Fruit fly (Drosophila melanogaster): Measurements from ENCODE around the gene Mulk.

Mulk gene

DNA sequence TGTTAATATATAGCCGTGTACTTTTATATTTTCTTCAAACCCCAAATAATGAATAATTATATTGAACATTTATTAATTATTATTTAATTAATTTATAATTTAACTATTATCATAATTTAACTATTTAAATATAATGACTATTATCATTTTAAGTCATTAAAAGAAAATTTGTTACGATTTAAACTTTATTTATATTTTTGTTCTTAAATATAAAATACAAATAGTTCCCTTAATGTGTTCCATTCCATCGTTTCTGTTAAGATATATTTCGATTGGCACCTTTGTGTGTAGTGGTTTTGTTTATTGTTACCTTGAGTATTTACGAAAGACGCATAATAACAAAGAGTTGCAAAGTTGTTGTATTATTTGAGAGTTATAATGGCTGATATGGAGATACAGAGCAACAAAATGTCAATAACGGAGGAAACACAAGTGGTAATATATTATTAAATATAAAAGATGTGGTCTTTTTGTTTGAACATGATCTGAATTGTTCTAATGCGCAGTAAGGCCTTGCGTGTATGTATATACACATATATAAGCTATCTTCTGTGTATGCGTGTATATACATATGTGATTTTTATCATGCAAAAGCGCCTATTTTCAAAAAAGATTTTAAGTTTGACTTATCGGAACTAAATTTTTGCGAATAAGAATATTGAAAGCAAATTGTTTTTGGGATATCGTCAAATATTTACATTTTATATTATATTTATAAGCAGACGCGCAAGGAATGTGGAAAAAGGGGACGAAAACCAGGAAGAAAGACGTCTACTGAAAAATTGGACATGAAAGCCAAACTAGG lies 5.8 kb upstream of the Mulk start, which contains the start of gene REPTOR-BP:
REPTOR-BP (plus strand) TSS at position 296 of the 805 bp plus-strand sequence.
- TF ChIP-seq Myc (optimal IDR thresholded peaks at IDR 0.05) (no peak), ttk (optimal IDR thresholded peaks at IDR 0.05) (no peak)

DNA sequence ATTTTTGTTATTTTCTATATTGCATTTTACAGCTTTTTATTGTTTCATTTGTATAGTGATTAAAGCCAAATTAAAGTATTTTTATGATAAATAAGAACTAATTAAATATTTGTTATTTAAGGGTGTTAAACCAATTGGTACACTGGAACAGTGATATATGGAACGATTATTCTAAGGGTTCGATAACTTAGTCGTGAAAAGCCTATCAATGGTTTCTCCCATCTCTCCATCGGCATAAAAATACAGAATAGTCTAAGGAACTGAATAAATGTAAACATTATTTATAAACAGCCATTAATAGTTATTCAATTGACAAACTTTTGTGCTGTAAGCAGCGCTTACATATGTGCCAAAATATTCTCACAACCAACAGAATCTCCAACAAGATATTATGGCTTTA lies 4.7 kb upstream of the Mulk start, which contains the start of gene Mob3:
Mob3 (plus strand) TSS at position 208 of the 400 bp plus-strand sequence.
- TF ChIP-seq psq (optimal IDR thresholded peaks at IDR 0.05) (no peak), insv (optimal IDR thresholded peaks at IDR 0.05) (no peak), Sin3A (optimal IDR thresholded peaks at IDR 0.05) (no peak), ttk (optimal IDR thresholded peaks at IDR 0.05) (no peak), h (optimal IDR thresholded peaks at IDR 0.05) (no peak), Myc (optimal IDR thresholded peaks at IDR 0.05) (no peak)

DNA sequence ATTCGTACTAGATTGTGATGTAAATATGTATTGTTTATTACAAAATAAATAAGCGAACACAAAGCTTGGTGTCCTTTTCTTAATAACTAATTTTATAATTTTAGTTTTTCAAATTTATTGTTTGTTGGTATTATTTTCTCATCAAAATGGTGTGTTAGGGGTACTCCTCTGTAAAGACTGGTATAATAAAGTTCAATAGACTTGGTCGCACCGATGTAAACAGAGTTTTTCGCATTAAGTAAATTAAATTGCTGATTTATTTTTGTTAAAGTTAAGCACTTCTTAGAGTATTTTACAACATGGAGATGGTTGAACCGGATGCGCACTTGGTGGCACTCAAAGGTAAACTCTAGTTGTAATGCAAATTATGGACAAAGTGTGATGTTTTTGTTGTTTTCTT lies 3.3 kb upstream of the Mulk start, which contains the start of gene CG4953:
CG4953 (plus strand) TSS at position 193 of the 400 bp plus-strand sequence.
- TF ChIP-seq insv (optimal IDR thresholded peaks at IDR 0.05) = no peak
- no peak for TF ChIP-seq Sin3A (optimal IDR thresholded peaks at IDR 0.05)
- TF ChIP-seq ttk (optimal IDR thresholded peaks at IDR 0.05) = no peak

DNA sequence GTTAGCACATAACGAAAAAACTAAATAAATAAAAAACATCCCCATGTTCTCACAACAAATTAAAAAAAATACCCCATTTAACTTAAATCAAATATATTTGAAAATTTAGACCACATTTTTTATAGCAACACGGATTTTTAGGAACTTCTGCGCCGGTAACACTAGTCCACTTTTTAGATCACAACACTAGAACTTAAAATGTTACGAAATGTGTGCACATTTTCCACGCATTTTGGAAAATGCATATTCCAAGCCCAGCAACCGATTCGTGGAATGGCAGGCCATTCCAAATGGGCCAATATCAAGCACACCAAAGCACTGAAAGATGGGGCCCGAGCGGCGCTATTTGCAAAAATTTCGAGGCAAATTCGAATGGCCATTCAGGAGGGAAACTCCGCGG lies 1.2 kb upstream of the Mulk start, which contains the start of gene CG4957:
CG4957 (plus strand) TSS at position 185 of the 400 bp plus-strand sequence.
- no peak for TF ChIP-seq insv (optimal IDR thresholded peaks at IDR 0.05)
- TF ChIP-seq h (optimal IDR thresholded peaks at IDR 0.05) = no peak
- no peak for TF ChIP-seq psq (optimal IDR thresholded peaks at IDR 0.05)
- TF ChIP-seq ttk (optimal IDR thresholded peaks at IDR 0.05) = no peak
- no peak for TF ChIP-seq Sin3A (optimal IDR thresholded peaks at IDR 0.05)
- TF ChIP-seq Myc (optimal IDR thresholded peaks at IDR 0.05) = no peak

DNA sequence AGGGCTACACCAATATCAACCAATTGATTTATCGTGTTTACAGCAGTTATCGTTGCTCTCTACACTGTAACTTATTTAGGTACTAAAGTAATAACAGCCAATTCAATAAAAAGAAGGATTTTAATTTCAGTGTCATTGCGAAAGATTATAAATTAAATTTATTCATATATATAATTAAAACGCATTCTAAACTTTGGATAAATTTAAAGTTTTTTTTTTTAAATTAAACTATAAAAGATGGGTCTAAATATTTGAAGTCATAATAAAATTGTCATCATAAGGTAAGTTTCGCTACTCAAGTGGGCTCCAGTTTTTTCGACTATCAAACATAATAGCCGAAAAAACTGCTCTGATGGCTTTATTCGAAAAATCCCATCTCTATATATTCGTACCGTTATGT lies 2.4 kb downstream of the Mulk start, which contains the start of gene trk:
trk (minus strand) TSS at position 101 of the 400 bp plus-strand sequence.
- TF ChIP-seq insv (optimal IDR thresholded peaks at IDR 0.05) (no peak), psq (optimal IDR thresholded peaks at IDR 0.05) (no peak), ttk (optimal IDR thresholded peaks at IDR 0.05) (no peak)

DNA sequence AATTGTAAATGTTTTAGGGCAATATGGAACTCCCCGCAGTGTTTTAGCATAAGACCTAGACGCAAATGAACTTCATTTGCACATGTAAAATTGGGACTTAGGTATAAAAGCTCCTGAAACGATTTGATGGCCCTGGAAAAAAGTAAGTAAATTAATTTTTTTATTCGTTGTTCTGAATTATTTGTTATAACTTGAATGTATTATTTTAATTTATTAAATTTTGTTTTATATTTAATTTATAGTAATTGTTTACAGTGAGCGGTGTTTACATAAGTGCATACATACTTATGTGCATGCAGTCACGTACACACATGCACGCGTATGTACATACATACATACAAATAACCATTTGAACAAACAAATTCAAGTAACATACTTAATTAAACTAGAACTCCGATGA lies 6.6 kb downstream of the Mulk start:
- TF ChIP-seq h (optimal IDR thresholded peaks at IDR 0.05) (no peak), ttk (optimal IDR thresholded peaks at IDR 0.05) (no peak), psq (optimal IDR thresholded peaks at IDR 0.05) (no peak), Sin3A (optimal IDR thresholded peaks at IDR 0.05) (no peak), Myc (optimal IDR thresholded peaks at IDR 0.05) (no peak), insv (optimal IDR thresholded peaks at IDR 0.05) (no peak)

- TF ChIP-seq Sin3A (optimal IDR thresholded peaks at IDR 0.05) (no peak), ttk (optimal IDR thresholded peaks at IDR 0.05) (no peak), Myc (optimal IDR thresholded peaks at IDR 0.05) (no peak), psq (optimal IDR thresholded peaks at IDR 0.05) (no peak), h (optimal IDR thresholded peaks at IDR 0.05) (no peak), insv (optimal IDR thresholded peaks at IDR 0.05) (no peak)
Observed at dm6 chr2L:10276846-10277245, 7.0 kb downstream of the Mulk start.

dm6 chr2L:10277362-10277761 lies 7.5 kb downstream of the Mulk start:
- TF ChIP-seq Sin3A (optimal IDR thresholded peaks at IDR 0.05) = no peak
- TF ChIP-seq ttk (optimal IDR thresholded peaks at IDR 0.05) = no peak
- no peak for TF ChIP-seq psq (optimal IDR thresholded peaks at IDR 0.05)
- TF ChIP-seq h (optimal IDR thresholded peaks at IDR 0.05) = no peak
- TF ChIP-seq Myc (optimal IDR thresholded peaks at IDR 0.05) = no peak
- no peak for TF ChIP-seq insv (optimal IDR thresholded peaks at IDR 0.05)

- TF ChIP-seq Myc (optimal IDR thresholded peaks at IDR 0.05) (no peak), ttk (optimal IDR thresholded peaks at IDR 0.05) (no peak), h (optimal IDR thresholded peaks at IDR 0.05) (no peak), Sin3A (optimal IDR thresholded peaks at IDR 0.05) (no peak), insv (optimal IDR thresholded peaks at IDR 0.05) (no peak), psq (optimal IDR thresholded peaks at IDR 0.05) (no peak)
Observed at dm6 chr2L:10278658-10279057, 8.8 kb downstream of the Mulk start, which contains the start of gene Utx. Utx (minus strand) TSS chr2L:10278811.

DNA sequence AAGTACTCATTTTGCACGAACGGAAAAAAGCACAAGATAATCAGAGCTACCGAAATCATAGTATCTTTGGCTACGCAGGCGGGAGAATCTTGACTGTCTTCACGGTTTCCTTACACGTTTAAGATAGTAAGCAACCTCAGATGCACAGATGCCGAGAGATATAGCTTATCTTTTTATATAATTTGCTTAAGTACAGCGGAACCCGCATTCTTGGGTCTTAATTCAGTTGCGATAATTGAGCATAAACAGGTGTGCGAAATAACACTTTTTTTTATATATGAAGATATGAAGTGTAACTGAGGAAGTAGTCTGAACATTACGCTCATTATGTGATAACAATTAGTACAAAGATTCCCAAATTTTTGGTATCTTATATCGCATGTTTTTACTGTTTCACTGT lies 10.9 kb downstream of the Mulk start, which contains the start of gene CG34043:
CG34043 (minus strand) TSS at position 101 of the 400 bp plus-strand sequence.
- no peak for TF ChIP-seq h (optimal IDR thresholded peaks at IDR 0.05)
- TF ChIP-seq Myc (optimal IDR thresholded peaks at IDR 0.05) = no peak
- TF ChIP-seq Sin3A (optimal IDR thresholded peaks at IDR 0.05) = no peak
- no peak for TF ChIP-seq insv (optimal IDR thresholded peaks at IDR 0.05)
- no peak for TF ChIP-seq ttk (optimal IDR thresholded peaks at IDR 0.05)
- TF ChIP-seq psq (optimal IDR thresholded peaks at IDR 0.05) = no peak

DNA sequence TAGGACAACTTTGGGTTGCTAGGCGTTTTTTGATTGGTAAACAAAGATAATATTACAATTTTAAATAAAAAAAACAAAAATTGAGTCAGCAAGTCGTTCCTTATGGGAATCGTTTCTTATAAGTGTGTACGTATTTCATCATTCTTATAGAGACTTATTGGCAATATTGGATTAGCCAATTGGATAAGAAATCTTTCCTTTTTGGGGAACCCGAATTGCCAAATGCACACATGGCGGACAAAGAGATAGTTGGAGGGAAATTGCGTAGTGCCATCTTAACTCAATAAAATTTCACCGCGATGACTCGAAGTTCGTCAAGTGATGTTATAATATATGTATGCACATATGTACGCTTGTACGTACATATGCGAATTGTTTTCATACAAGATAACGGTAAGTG lies 21.4 kb downstream of the Mulk start:
- TF ChIP-seq ttk (optimal IDR thresholded peaks at IDR 0.05) (no peak), psq (optimal IDR thresholded peaks at IDR 0.05) (no peak), Sin3A (optimal IDR thresholded peaks at IDR 0.05) (no peak), insv (optimal IDR thresholded peaks at IDR 0.05) (no peak), Myc (optimal IDR thresholded peaks at IDR 0.05) (no peak), h (optimal IDR thresholded peaks at IDR 0.05) (no peak)

DNA sequence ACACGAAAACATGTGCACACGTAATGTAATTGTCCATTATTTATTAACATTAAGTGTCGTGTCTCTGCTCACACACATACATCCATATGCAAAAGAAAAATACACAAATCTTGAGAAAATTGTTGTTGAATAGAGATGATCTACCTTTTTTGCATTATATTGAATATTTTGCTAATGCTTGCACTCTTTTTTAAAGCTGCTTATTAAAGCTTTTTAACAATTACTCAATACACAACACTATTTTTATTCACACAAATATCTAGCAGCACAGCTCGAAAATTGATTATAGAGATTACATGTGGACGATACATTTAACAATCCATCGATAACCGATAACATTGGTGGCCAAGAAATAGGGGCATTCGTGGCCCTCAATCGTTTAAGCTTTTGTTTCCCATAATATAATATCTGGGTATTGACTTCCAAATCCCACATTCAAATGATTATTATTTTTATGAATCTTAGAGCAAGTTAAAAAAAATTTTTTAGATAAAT lies 22.3 kb downstream of the Mulk start, which contains the start of gene Ufd4:
Ufd4 (minus strand) TSS at position 300 of the 495 bp plus-strand sequence.
- no peak for TF ChIP-seq insv (optimal IDR thresholded peaks at IDR 0.05)
- no peak for TF ChIP-seq psq (optimal IDR thresholded peaks at IDR 0.05)
- no peak for TF ChIP-seq ttk (optimal IDR thresholded peaks at IDR 0.05)
- no peak for TF ChIP-seq Sin3A (optimal IDR thresholded peaks at IDR 0.05)
- TF ChIP-seq h (optimal IDR thresholded peaks at IDR 0.05) = no peak
- no peak for TF ChIP-seq Myc (optimal IDR thresholded peaks at IDR 0.05)

All from Kc167 (cell line).